Worm (Caenorhabditis elegans) whole organism, L1 larva: ENCODE measurements around the gene skat-1.
A peak's percentile ranks its signal among the peaks of the same experiment; 100 is the strongest.

Source experiments
- C16A3.4 ChIP-seq: fragments of 150-350 bp; optimal IDR thresholded peaks from 2 replicates; lab custom pipeline; 2014; ENCODE audit warnings: missing biosample characterization, missing genetic modification characterization
- F16B12.6 ChIP-seq: fragments of 150-350 bp; optimal IDR thresholded peaks from 2 replicates; lab custom pipeline; 2014; ENCODE audit warnings: missing biosample characterization, missing genetic modification characterization
- aha-1 ChIP-seq: fragments of 150-350 bp; optimal IDR thresholded peaks from 2 replicates; lab custom pipeline; 2014; ENCODE audit warnings: missing biosample characterization, missing genetic modification characterization
- aly-2 ChIP-seq: fragments of 150-350 bp; optimal IDR thresholded peaks from 2 replicates; lab custom pipeline; 2014; ENCODE audit warnings: missing biosample characterization, missing genetic modification characterization
- blmp-1 ChIP-seq: fragments of 150-350 bp; optimal IDR thresholded peaks from 2 replicates; lab custom pipeline; 2014; ENCODE audit warnings: missing biosample characterization, missing genetic modification characterization
- ceh-63 ChIP-seq: fragments of 200-800 bp; sonication (Bioruptor generic); optimal IDR thresholded peaks from 2 replicates; lab custom pipeline; 2018; ENCODE audit warnings: mild to moderate bottlenecking, missing genetic modification characterization, missing compliant biosample characterization
- dsc-1 ChIP-seq: sonication (generic microtip); optimal IDR thresholded peaks from 2 replicates; lab custom pipeline; 2016; ENCODE audit warnings: mild to moderate bottlenecking, missing genetic modification characterization, missing compliant biosample characterization
- efl-1 ChIP-seq, 4 experiments: fragments of 150-350 bp; optimal IDR thresholded peaks in 3 of 4; peaks in 1 of 4; 1 replicate in 1 of 4; 2 replicates in 3 of 4; lab custom pipeline; 2014; ENCODE audit warnings: missing biosample characterization in 2 of 4, missing genetic modification characterization in 2 of 4, missing genetic modification reagents in 2 of 4
- efl-3 ChIP-seq: fragments of 200-800 bp; sonication (Bioruptor generic); optimal IDR thresholded peaks from 2 replicates; lab custom pipeline; 2018; ENCODE audit warnings: mild to moderate bottlenecking, missing genetic modification characterization, missing compliant biosample characterization
- egl-13 ChIP-seq: sonication (generic microtip); optimal IDR thresholded peaks from 2 replicates; lab custom pipeline; 2016; ENCODE audit warnings: missing genotype, missing genetic modification reagents, missing genetic modification characterization, missing compliant biosample characterization
- elt-2 ChIP-seq: sonication (generic microtip); optimal IDR thresholded peaks from 2 replicates; lab custom pipeline; 2016; ENCODE audit warnings: missing genetic modification characterization, mild to moderate bottlenecking, inconsistent platforms, missing compliant biosample characterization, missing genetic modification reagents
- fkh-8 ChIP-seq: sonication (generic microtip); optimal IDR thresholded peaks from 2 replicates; lab custom pipeline; 2016; ENCODE audit warnings: mild to moderate bottlenecking, missing genetic modification characterization, missing compliant biosample characterization
- fos-1 ChIP-seq: fragments of 150-350 bp; optimal IDR thresholded peaks from 2 replicates; lab custom pipeline; 2014; ENCODE audit warnings: missing biosample characterization, missing genetic modification characterization
- isw-1 ChIP-seq: fragments of 200-800 bp; sonication (Bioruptor generic); IDR thresholded peaks from 2 replicates; pipeline ENCODE4 v1.3.6; 2022; ENCODE audit warnings: missing genetic modification characterization, missing compliant biosample characterization
- lin-14 ChIP-seq: fragments of 200-800 bp; sonication (Bioruptor generic); optimal IDR thresholded peaks from 2 replicates; lab custom pipeline; 2018; ENCODE audit warnings: mild to moderate bottlenecking, missing genetic modification characterization, moderate library complexity, missing compliant biosample characterization
- lin-35 ChIP-seq, 2 experiments: fragments of 150-350 bp; optimal IDR thresholded peaks; 2 replicates each; lab custom pipeline; 2014; ENCODE audit warnings: missing biosample characterization in 2 of 2, missing genetic modification characterization in 2 of 2, missing genetic modification reagents in 2 of 2
- lir-3 ChIP-seq: sonication (generic microtip); optimal IDR thresholded peaks from 2 replicates; lab custom pipeline; 2016; ENCODE audit warnings: mild to moderate bottlenecking, missing genetic modification characterization, moderate library complexity, missing compliant biosample characterization; ENCODE audit not compliant: poor library complexity
- lsy-2 ChIP-seq, 2 experiments: fragments of 150-350 bp; optimal IDR thresholded peaks; 2 replicates each; lab custom pipeline; 2014; ENCODE audit warnings: missing biosample characterization in 2 of 2, missing genetic modification characterization in 2 of 2
- mab-9 ChIP-seq: fragments of 200-800 bp; sonication (Bioruptor generic); IDR thresholded peaks from 2 replicates; pipeline ENCODE4 v1.3.6; 2022; ENCODE audit warnings: missing genetic modification reagents, missing genetic modification characterization, missing compliant biosample characterization
- mdl-1 ChIP-seq, 2 experiments: fragments of 150-350 bp; optimal IDR thresholded peaks; 2 replicates each; lab custom pipeline; 2014 to 2017; ENCODE audit warnings: missing biosample characterization in 2 of 2, missing genetic modification characterization in 2 of 2, inconsistent platforms in 1 of 2
- mep-1 ChIP-seq: fragments of 150-350 bp; optimal IDR thresholded peaks from 2 replicates; lab custom pipeline; 2014; ENCODE audit warnings: missing biosample characterization, missing genetic modification characterization
- nhr-19 ChIP-seq: fragments of 200-800 bp; sonication (Bioruptor generic); conservative IDR thresholded peaks from 2 replicates; pipeline ENCODE4 v1.3.6; 2022; ENCODE audit warnings: missing genetic modification characterization, missing compliant biosample characterization
- nhr-20 ChIP-seq: sonication (generic microtip); optimal IDR thresholded peaks from 2 replicates; lab custom pipeline; 2016; ENCODE audit warnings: mild to moderate bottlenecking, missing genetic modification characterization, missing compliant biosample characterization
- nhr-28 ChIP-seq: fragments of 150-350 bp; optimal IDR thresholded peaks from 2 replicates; lab custom pipeline; 2014; ENCODE audit warnings: missing biosample characterization, missing genetic modification characterization
- nhr-71 ChIP-seq: sonication (generic microtip); optimal IDR thresholded peaks from 2 replicates; lab custom pipeline; 2016; ENCODE audit warnings: mild to moderate bottlenecking, missing genetic modification characterization, moderate library complexity, missing compliant biosample characterization
- nhr-76 ChIP-seq: sonication (generic microtip); optimal IDR thresholded peaks from 2 replicates; lab custom pipeline; 2017; ENCODE audit warnings: missing biosample characterization, missing genetic modification characterization
- nhr-84 ChIP-seq: sonication (generic microtip); optimal IDR thresholded peaks from 2 replicates; lab custom pipeline; 2017; ENCODE audit warnings: missing biosample characterization, missing genetic modification characterization
- nhr-85 ChIP-seq: sonication (generic microtip); peaks from one replicate; lab custom pipeline; 2016; ENCODE audit warnings: missing genetic modification characterization, inconsistent platforms, missing compliant biosample characterization
- nhr-90 ChIP-seq: sonication (generic microtip); optimal IDR thresholded peaks from 2 replicates; lab custom pipeline; 2016; ENCODE audit warnings: mild to moderate bottlenecking, missing genetic modification characterization, missing compliant biosample characterization; ENCODE audit not compliant: poor library complexity
- pag-3 ChIP-seq: sonication (generic microtip); optimal IDR thresholded peaks from 2 replicates; lab custom pipeline; 2017; ENCODE audit warnings: missing genetic modification characterization, mild to moderate bottlenecking, missing compliant biosample characterization, antibody characterized with exemption, borderline replicate concordance; ENCODE audit not compliant: insufficient read depth
- pqm-1 ChIP-seq: sonication (generic microtip); optimal IDR thresholded peaks from 3 replicates; lab custom pipeline; 2017; ENCODE audit warnings: missing biosample characterization, missing genetic modification characterization
- rnt-1 ChIP-seq: sonication (generic microtip); optimal IDR thresholded peaks from 2 replicates; lab custom pipeline; 2016; ENCODE audit warnings: mild to moderate bottlenecking, missing genetic modification characterization, moderate library complexity, missing compliant biosample characterization
- skn-1 ChIP-seq: fragments of 150-350 bp; optimal IDR thresholded peaks from 2 replicates; lab custom pipeline; 2014; ENCODE audit warnings: missing biosample characterization, missing genetic modification characterization
- snpc-4 ChIP-seq: fragments of 150-350 bp; optimal IDR thresholded peaks from 2 replicates; lab custom pipeline; 2014; ENCODE audit warnings: missing biosample characterization, missing genetic modification characterization
- tbx-2 ChIP-seq: sonication (generic microtip); optimal IDR thresholded peaks from 2 replicates; lab custom pipeline; 2016; ENCODE audit warnings: missing genetic modification characterization, missing compliant biosample characterization
- tlp-1 ChIP-seq: fragments of 150-350 bp; optimal IDR thresholded peaks from 2 replicates; lab custom pipeline; 2014; ENCODE audit warnings: missing biosample characterization, missing genetic modification characterization
- unc-130 ChIP-seq: fragments of 150-350 bp; optimal IDR thresholded peaks from 2 replicates; lab custom pipeline; 2017; ENCODE audit warnings: missing biosample characterization, missing genetic modification characterization, inconsistent platforms
- unc-62 ChIP-seq: fragments of 150-350 bp; optimal IDR thresholded peaks from 2 replicates; lab custom pipeline; 2014; ENCODE audit warnings: missing biosample characterization, missing genetic modification reagents, missing genetic modification characterization
- unc-86 ChIP-seq: sonication (generic microtip); optimal IDR thresholded peaks from 2 replicates; lab custom pipeline; 2016; ENCODE audit warnings: missing genetic modification characterization, missing compliant biosample characterization
- vab-15 ChIP-seq: sonication (generic microtip); optimal IDR thresholded peaks from 2 replicates; lab custom pipeline; 2017; ENCODE audit warnings: missing genotype, mild to moderate bottlenecking, missing genetic modification characterization, missing compliant biosample characterization
- xbp-1 ChIP-seq: sonication (generic microtip); optimal IDR thresholded peaks from 2 replicates; lab custom pipeline; 2016; ENCODE audit warnings: missing genetic modification characterization, missing compliant biosample characterization
- zag-1 ChIP-seq: fragments of 150-350 bp; optimal IDR thresholded peaks from 2 replicates; lab custom pipeline; 2014; ENCODE audit warnings: missing biosample characterization, missing genetic modification characterization
- ztf-11 ChIP-seq, 2 experiments: sonication (generic microtip); optimal IDR thresholded peaks; 2 replicates each; lab custom pipeline; 2016 to 2017; ENCODE audit warnings: missing genetic modification characterization in 2 of 2, missing biosample characterization in 1 of 2, missing compliant biosample characterization in 1 of 2
- ztf-4 ChIP-seq: fragments of 150-350 bp; optimal IDR thresholded peaks from 2 replicates; lab custom pipeline; 2014; ENCODE audit warnings: missing biosample characterization, missing genetic modification characterization

skat-1 gene

ce11 chrIII:8981847-8982479 lies 14.6 kb downstream of the skat-1 start, which contains the start of gene pde-2 (continued):
- no peak for TF ChIP-seq nhr-28
- TF ChIP-seq snpc-4 (tag; lab: Kevin White, UChicago) = no peak
- TF ChIP-seq skn-1 (tag; lab: Kevin White, UChicago) = peak; percentile 47
- TF ChIP-seq mep-1 (tag; lab: Kevin White, UChicago) = peak; percentile 78
- peak; percentile 47 to 64 for TF ChIP-seq lsy-2 (tag; optimal IDR thresholded peaks at IDR 0.05; lab: Kevin White, UChicago)
- TF ChIP-seq ceh-63 (GFP tag; lab: Kevin White, UChicago) = no peak
- no peak for TF ChIP-seq fos-1 (tag; lab: Kevin White, UChicago)
- TF ChIP-seq nhr-84 (tag; lab: Kevin White, UChicago) = no peak
- no peak for TF ChIP-seq elt-2 (tag; lab: Kevin White, UChicago)
- TF ChIP-seq ztf-4 (tag; lab: Kevin White, UChicago) = peak; percentile 33
- TF ChIP-seq lir-3 (tag; lab: Kevin White, UChicago) = peak; percentile 39
- TF ChIP-seq rnt-1 (tag; lab: Kevin White, UChicago) = peak; percentile 14
- no peak for TF ChIP-seq zag-1 (tag; lab: Kevin White, UChicago)
- TF ChIP-seq nhr-85 (tag; lab: Kevin White, UChicago) = peak; percentile 78
- TF ChIP-seq dsc-1 (tag; lab: Kevin White, UChicago) = peak; percentile 26
- peak; percentile 8 to 45 for TF ChIP-seq lin-35 (GFP tag; optimal IDR thresholded peaks at IDR 0.05; lab: Kevin White, UChicago)
- peak; percentile 28 for TF ChIP-seq xbp-1 (tag; lab: Kevin White, UChicago)
- TF ChIP-seq nhr-20 (tag; lab: Kevin White, UChicago) = peak; percentile 28
- TF ChIP-seq fkh-8 (tag; lab: Kevin White, UChicago) = peak; percentile 18
- no peak for TF ChIP-seq vab-15 (tag; lab: Kevin White, UChicago)
- TF ChIP-seq mdl-1 (tag; optimal IDR thresholded peaks at IDR 0.05; lab: Kevin White, UChicago) = peak in 1 of 2 experiments; percentile 32
- TF ChIP-seq isw-1 = no peak
- no peak for TF ChIP-seq unc-130 (tag; lab: Kevin White, UChicago)
- no peak for TF ChIP-seq nhr-90 (tag; lab: Kevin White, UChicago)
- no peak for TF ChIP-seq mab-9 (GFP tag; lab: Robert Waterston, UW)
- TF ChIP-seq efl-1 (optimal IDR thresholded peaks at IDR 0.05; lab: Kevin White, UChicago) = peak; percentile 19 to 45
- TF ChIP-seq efl-1 (GFP tag; optimal IDR thresholded peaks at IDR 0.05 in 1 of 2; lab: Kevin White, UChicago) = no peak
- peak; percentile 14 for TF ChIP-seq C16A3.4
- no peak for TF ChIP-seq aha-1
- no peak for TF ChIP-seq unc-62 (GFP tag; lab: Kevin White, UChicago)
- no peak for TF ChIP-seq pag-3 (tag; lab: Kevin White, UChicago)
- TF ChIP-seq tbx-2 (tag; lab: Kevin White, UChicago) = peak; percentile 54
- peak; percentile 35; the same call in 1 of the 2 replicates for TF ChIP-seq nhr-19 (GFP tag; lab: Robert Waterston, UW)
- TF ChIP-seq lin-14 = peak; percentile 89
- TF ChIP-seq nhr-71 = peak; percentile 68
- no peak for TF ChIP-seq pqm-1 (tag; lab: Kevin White, UChicago)
- no peak for TF ChIP-seq tlp-1
- peak; percentile 5 for TF ChIP-seq unc-86 (tag; lab: Kevin White, UChicago)
- TF ChIP-seq nhr-76 (tag; lab: Kevin White, UChicago) = no peak
- no peak for TF ChIP-seq F16B12.6 (tag; lab: Kevin White, UChicago)
- TF ChIP-seq aly-2 = no peak
- TF ChIP-seq ztf-11 (tag; optimal IDR thresholded peaks at IDR 0.05; lab: Kevin White, UChicago) = no peak
- no peak for TF ChIP-seq egl-13
- no peak for TF ChIP-seq efl-3 (GFP tag; lab: Kevin White, UChicago)
- peak; percentile 78 for TF ChIP-seq blmp-1 (tag; lab: Kevin White, UChicago)
